Fruit fly (Drosophila melanogaster): ENCODE measurements around the gene opm.
A peak's percentile ranks its signal among the peaks of the same experiment; 100 is the strongest.

opm gene

dm6 chrX:15080780-15081402, 14.7 kb upstream of the opm start, which contains the start of gene CG33177 (continued):
- TF ChIP-seq fd64A (GFP tag; optimal IDR thresholded peaks at IDR 0.05), result no peak
- no peak for TF ChIP-seq HLH3B (GFP tag; IDR thresholded peaks at IDR 0.05)
- TF ChIP-seq dan (GFP tag; IDR thresholded peaks at IDR 0.05), result no peak
- no peak for TF ChIP-seq lbe (GFP tag; optimal IDR thresholded peaks at IDR 0.05)
- no peak for TF ChIP-seq cwo (GFP tag; optimal IDR thresholded peaks at IDR 0.05)
- TF ChIP-seq dysf (GFP tag; IDR thresholded peaks at IDR 0.05), result no peak; the same call in 2 of the 3 replicates
- TF ChIP-seq sens-2 (GFP tag; IDR thresholded peaks at IDR 0.05), result no peak
- no peak for TF ChIP-seq CG8388 (GFP tag; optimal IDR thresholded peaks at IDR 0.05)
- TF ChIP-seq ac (GFP tag; optimal IDR thresholded peaks at IDR 0.05), result no peak
- no peak for TF ChIP-seq kah (GFP tag; optimal IDR thresholded peaks at IDR 0.05)
- TF ChIP-seq Six4 (GFP tag; optimal IDR thresholded peaks at IDR 0.05), result no peak
- no peak for TF ChIP-seq cas (GFP tag; IDR thresholded peaks at IDR 0.05)
- TF ChIP-seq PHDP (tag; optimal IDR thresholded peaks at IDR 0.05), result peak; percentile 35
- TF ChIP-seq CG1233 (GFP tag; optimal IDR thresholded peaks at IDR 0.05), result no peak
- TF ChIP-seq CG8281 (tag; optimal IDR thresholded peaks at IDR 0.05), result no peak
- TF ChIP-seq chn (GFP tag; optimal IDR thresholded peaks at IDR 0.05), result no peak
- TF ChIP-seq Dfd (GFP tag; optimal IDR thresholded peaks at IDR 0.05), result no peak
- TF ChIP-seq h (optimal IDR thresholded peaks at IDR 0.05), result no peak
- no peak for TF ChIP-seq Mad (GFP tag; optimal IDR thresholded peaks at IDR 0.05)
- no peak for TF ChIP-seq CG43689 (GFP tag; IDR thresholded peaks at IDR 0.05)
- TF ChIP-seq CrebB (tag; optimal IDR thresholded peaks at IDR 0.05), result no peak
- peak; percentile 29 for TF ChIP-seq grau (tag; optimal IDR thresholded peaks at IDR 0.05)
- no peak for TF ChIP-seq Atf-2 (GFP tag; optimal IDR thresholded peaks at IDR 0.05)
- peak; percentile 77 for TF ChIP-seq Med (GFP tag)
- TF ChIP-seq dmrt11E (tag; optimal IDR thresholded peaks at IDR 0.05), result no peak
- TF ChIP-seq MTF-1 (GFP tag; optimal IDR thresholded peaks at IDR 0.05; ENCODE audit: borderline replicate concordance), result no peak
- no peak for TF ChIP-seq CG10274 (GFP tag; optimal IDR thresholded peaks at IDR 0.05)
- no peak for TF ChIP-seq CG2875 (GFP tag; optimal IDR thresholded peaks at IDR 0.05)
- no peak for TF ChIP-seq CG4730 (GFP tag; IDR thresholded peaks at IDR 0.05)
- peak; percentile 42 for TF ChIP-seq stwl (tag; optimal IDR thresholded peaks at IDR 0.05)
- peak; percentile 53; the same call in 1 of the 2 replicates for TF ChIP-seq Rfx (GFP tag; IDR thresholded peaks at IDR 0.05)
- TF ChIP-seq CG42726 (GFP tag; IDR thresholded peaks at IDR 0.05; ENCODE audit: partially characterized antibody), result no peak
- no peak for TF ChIP-seq ERR (GFP tag; optimal IDR thresholded peaks at IDR 0.05)
- TF ChIP-seq CG7271 (tag; optimal IDR thresholded peaks at IDR 0.05), result no peak
- TF ChIP-seq croc (GFP tag; conservative IDR thresholded peaks at IDR 0.05), result no peak
- TF ChIP-seq Oli (tag; optimal IDR thresholded peaks at IDR 0.05), result no peak
- no peak for TF ChIP-seq CG17612 (GFP tag; IDR thresholded peaks at IDR 0.05)
- no peak for TF ChIP-seq knrl (GFP tag; IDR thresholded peaks at IDR 0.05; ENCODE audit: partially characterized antibody)
- no peak for TF ChIP-seq CG12219 (GFP tag; optimal IDR thresholded peaks at IDR 0.05)
- TF ChIP-seq CG13296 (GFP tag; optimal IDR thresholded peaks at IDR 0.05), result no peak
- no peak; the same call in 2 of the 3 replicates for TF ChIP-seq Opbp (GFP tag; IDR thresholded peaks at IDR 0.05; ENCODE audit: partially characterized antibody)
- no peak for TF ChIP-seq Lim3 (GFP tag; IDR thresholded peaks at IDR 0.05)
- no peak for TF ChIP-seq pum (GFP tag; optimal IDR thresholded peaks at IDR 0.05)
- peak; percentile 55 for TF ChIP-seq mirr (GFP tag; optimal IDR thresholded peaks at IDR 0.05)
- no peak for TF ChIP-seq fru (optimal IDR thresholded peaks at IDR 0.05)
- no peak for TF ChIP-seq ase (GFP tag; IDR thresholded peaks at IDR 0.05)
- no peak for TF ChIP-seq CG32767 (GFP tag; IDR thresholded peaks at IDR 0.05)
- TF ChIP-seq ap (GFP tag; IDR thresholded peaks at IDR 0.05), result no peak
- TF ChIP-seq btn (GFP tag; optimal IDR thresholded peaks at IDR 0.05), result no peak
- TF ChIP-seq CG16813 (GFP tag; IDR thresholded peaks at IDR 0.05; ENCODE audit: partially characterized antibody), result no peak
- TF ChIP-seq CG14667 (GFP tag; IDR thresholded peaks at IDR 0.05), result no peak
- TF ChIP-seq gsb-n (tag; optimal IDR thresholded peaks at IDR 0.05), result no peak
